Worm (Caenorhabditis elegans) whole organism, early embryonic: ENCODE measurements around the gene kin-29.

ENCODE experiments used
- B0310.2 ChIP-seq: sonication (generic microtip); optimal IDR thresholded peaks from 2 replicates; lab custom pipeline; 2016; ENCODE audit warnings: mild to moderate bottlenecking, missing genetic modification characterization, missing compliant biosample characterization
- F13C5.2 ChIP-seq: sonication (generic microtip); optimal IDR thresholded peaks from 2 replicates; lab custom pipeline; 2017; ENCODE audit warnings: mild to moderate bottlenecking, missing genetic modification characterization, inconsistent platforms, missing compliant biosample characterization
- aly-1 ChIP-seq: sonication (generic microtip); optimal IDR thresholded peaks from 2 replicates; lab custom pipeline; 2016; ENCODE audit warnings: missing genetic modification characterization, missing compliant biosample characterization
- ama-1 ChIP-seq: fragments of 150-350 bp; optimal IDR thresholded peaks from 2 replicates; lab custom pipeline; 2014
- ceh-13 ChIP-seq: fragments of 200-800 bp; sonication (Bioruptor generic); optimal IDR thresholded peaks from 2 replicates; lab custom pipeline; 2018; ENCODE audit warnings: mild to moderate bottlenecking, missing genetic modification characterization, missing compliant biosample characterization
- ceh-36 ChIP-seq: sonication (generic microtip); optimal IDR thresholded peaks from 2 replicates; lab custom pipeline; 2016; ENCODE audit warnings: missing genetic modification characterization, inconsistent platforms, missing compliant biosample characterization
- ets-7 ChIP-seq: sonication (generic microtip); optimal IDR thresholded peaks from 2 replicates; lab custom pipeline; 2016; ENCODE audit warnings: missing genotype, missing genetic modification characterization, missing compliant biosample characterization
- flt-1 ChIP-seq: fragments of 200-800 bp; sonication (Bioruptor generic); IDR thresholded peaks from 2 replicates; pipeline ENCODE4 v1.3.6; 2022; ENCODE audit warnings: missing genetic modification characterization, missing compliant biosample characterization
- hmg-4 ChIP-seq: fragments of 200-800 bp; sonication (Bioruptor generic); optimal IDR thresholded peaks from 2 replicates; lab custom pipeline; 2018; ENCODE audit warnings: mild to moderate bottlenecking, missing genetic modification characterization, missing compliant biosample characterization
- scrt-1 ChIP-seq: fragments of 200-800 bp; sonication (Bioruptor generic); IDR thresholded peaks from 2 replicates; pipeline ENCODE4 v1.3.6; 2022; ENCODE audit warnings: missing genetic modification characterization, missing compliant biosample characterization
- tbx-11 ChIP-seq: fragments of 200-800 bp; sonication (Bioruptor generic); IDR thresholded peaks from 2 replicates; pipeline ENCODE4 v1.3.6; 2022; ENCODE audit warnings: missing genetic modification characterization, missing compliant biosample characterization
- tbx-37 ChIP-seq: fragments of 200-800 bp; sonication (Bioruptor generic); conservative IDR thresholded peaks from 2 replicates; pipeline ENCODE4 v1.3.6; 2022; ENCODE audit warnings: missing genetic modification reagents, missing genetic modification characterization, missing compliant biosample characterization
- tra-4 ChIP-seq: sonication (generic microtip); optimal IDR thresholded peaks from 2 replicates; lab custom pipeline; 2017; ENCODE audit warnings: missing genetic modification characterization, missing compliant biosample characterization

DNA sequence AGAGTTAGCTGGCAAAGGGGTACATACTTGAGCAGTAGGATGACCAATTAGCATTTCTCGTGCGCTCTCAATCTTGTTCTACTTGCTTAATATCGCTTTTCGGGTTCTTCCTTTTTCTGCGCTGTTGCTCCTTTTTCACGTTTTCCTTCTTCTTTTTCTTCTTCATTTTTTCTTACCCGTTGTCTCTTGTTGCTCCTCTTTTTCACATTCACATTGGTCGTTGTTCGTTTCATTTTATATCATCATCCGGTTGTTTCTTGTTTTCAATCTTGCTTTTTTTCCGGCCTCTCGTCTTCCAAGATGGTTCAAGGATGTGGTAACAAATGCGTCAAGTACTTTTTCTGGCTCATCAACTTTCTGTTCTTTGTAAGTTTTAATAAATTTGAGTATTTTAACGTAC, 32.1 kb downstream of the kin-29 start, which contains the start of gene tsp-6:
- TF ChIP-seq ama-1 (lab: Kevin White, UChicago), result no peak
- no peak for TF ChIP-seq hmg-4 (GFP tag; lab: Kevin White, UChicago)
- TF ChIP-seq tra-4 (tag; lab: Kevin White, UChicago), result no peak
- no peak for TF ChIP-seq ceh-13 (GFP tag; lab: Kevin White, UChicago)
- TF ChIP-seq tbx-37, result no peak
- no peak for TF ChIP-seq F13C5.2 (tag; lab: Kevin White, UChicago)
- TF ChIP-seq B0310.2 (tag; lab: Kevin White, UChicago), result no peak
- TF ChIP-seq ceh-36, result no peak
- no peak for TF ChIP-seq flt-1
- no peak for TF ChIP-seq aly-1 (tag; lab: Kevin White, UChicago)
- no peak for TF ChIP-seq ets-7
- no peak for TF ChIP-seq tbx-11 (GFP tag; lab: Robert Waterston, UW)
- TF ChIP-seq scrt-1 (GFP tag; lab: Robert Waterston, UW), result no peak
